Worm (Caenorhabditis elegans): ENCODE data around the gene nas-27.

nas-27 gene

ce11 chrII:1127676-1128075 is 51.4 kb downstream of the nas-27 start, which contains the start of gene taf-6.1:
TSS of gene taf-6.1 (plus strand) at chrII:1127976.
- no peak for TF ChIP-seq ceh-24 (tag; optimal IDR thresholded peaks at IDR 0.05)
- no peak for TF ChIP-seq dve-1 (tag; optimal IDR thresholded peaks at IDR 0.05)
- TF ChIP-seq lin-11 (tag; optimal IDR thresholded peaks at IDR 0.05): no peak
- TF ChIP-seq pros-1 (tag; optimal IDR thresholded peaks at IDR 0.05): no peak
- TF ChIP-seq ceh-22 (tag; optimal IDR thresholded peaks at IDR 0.05): no peak
- no peak for TF ChIP-seq hlh-13 (GFP tag; optimal IDR thresholded peaks at IDR 0.05)
- no peak for TF ChIP-seq K02D7.2 (tag; optimal IDR thresholded peaks at IDR 0.05)
- no peak for TF ChIP-seq hlh-30 (tag; optimal IDR thresholded peaks at IDR 0.05; ENCODE audit: insufficient read depth)
- TF ChIP-seq fkh-6 (tag; optimal IDR thresholded peaks at IDR 0.05): no peak
- no peak for TF ChIP-seq ttx-3 (tag; optimal IDR thresholded peaks at IDR 0.05)
- TF ChIP-seq tbx-2 (tag; optimal IDR thresholded peaks at IDR 0.05): no peak
- no peak for TF ChIP-seq syd-9 (tag; optimal IDR thresholded peaks at IDR 0.05)
- no peak for TF ChIP-seq elt-4 (tag; optimal IDR thresholded peaks at IDR 0.05)
- no peak for TF ChIP-seq Y22D7AL.16 (tag; optimal IDR thresholded peaks at IDR 0.05)
- no peak for TF ChIP-seq hlh-8 (tag; optimal IDR thresholded peaks at IDR 0.05)
- TF ChIP-seq madf-2 (tag; optimal IDR thresholded peaks at IDR 0.05): no peak
- no peak for TF ChIP-seq tbx-7 (tag; optimal IDR thresholded peaks at IDR 0.05)
- no peak for TF ChIP-seq C38D4.7 (GFP tag; optimal IDR thresholded peaks at IDR 0.05)

- TF ChIP-seq dve-1 (tag; optimal IDR thresholded peaks at IDR 0.05) (no peak), ref-2 (tag; optimal IDR thresholded peaks at IDR 0.05) (no peak), ets-4 (tag; optimal IDR thresholded peaks at IDR 0.05) (no peak), pha-4 (tag; optimal IDR thresholded peaks at IDR 0.05) (no peak), hlh-8 (tag; optimal IDR thresholded peaks at IDR 0.05) (no peak), unc-86 (tag; optimal IDR thresholded peaks at IDR 0.05) (no peak), dmd-4 (tag; optimal IDR thresholded peaks at IDR 0.05; ENCODE audit: borderline replicate concordance) (no peak), sox-2 (GFP tag; IDR thresholded peaks at IDR 0.05) (no peak), ceh-30 (tag; optimal IDR thresholded peaks at IDR 0.05) (no peak)
Measured at ce11 chrII:1126472-1126871, 52.7 kb downstream of the nas-27 start.

All from whole organism, late embryonic.